Worm (Caenorhabditis elegans) whole organism, late embryonic: ENCODE measurements around the gene amt-1.

ENCODE experiments used
- C08G9.2 ChIP-seq: sonication (generic microtip); optimal IDR thresholded peaks from 2 replicates; lab custom pipeline; 2016; ENCODE audit warnings: mild to moderate bottlenecking, missing genetic modification characterization, moderate library complexity, missing compliant biosample characterization
- ama-1 ChIP-seq: fragments of 150-350 bp; optimal IDR thresholded peaks from 2 replicates; lab custom pipeline; 2014
- ceh-45 ChIP-seq: fragments of 200-800 bp; sonication (Bioruptor generic); IDR thresholded peaks from 2 replicates; pipeline ENCODE4 v1.3.6; 2022; ENCODE audit warnings: missing genetic modification reagents, missing genetic modification characterization, missing compliant biosample characterization
- ceh-48 ChIP-seq: sonication (generic microtip); optimal IDR thresholded peaks from 2 replicates; lab custom pipeline; 2016; ENCODE audit warnings: missing genetic modification characterization, inconsistent platforms, missing compliant biosample characterization
- elt-2 ChIP-seq: sonication (generic microtip); optimal IDR thresholded peaks from 2 replicates; lab custom pipeline; 2016; ENCODE audit warnings: missing genetic modification reagents, missing genetic modification characterization, missing compliant biosample characterization
- hlh-13 ChIP-seq: fragments of 200-800 bp; sonication (Bioruptor generic); optimal IDR thresholded peaks from 2 replicates; lab custom pipeline; 2018; ENCODE audit warnings: mild to moderate bottlenecking, missing genetic modification characterization, missing compliant biosample characterization
- pax-1 ChIP-seq: fragments of 150-350 bp; optimal IDR thresholded peaks from 2 replicates; lab custom pipeline; 2014; ENCODE audit warnings: missing biosample characterization, missing genetic modification characterization
- ref-2 ChIP-seq: sonication (generic microtip); optimal IDR thresholded peaks from 2 replicates; lab custom pipeline; 2016; ENCODE audit warnings: missing genetic modification characterization, missing compliant biosample characterization
- rnt-1 ChIP-seq: sonication (generic microtip); optimal IDR thresholded peaks from 2 replicates; lab custom pipeline; 2016; ENCODE audit warnings: missing genetic modification characterization, missing compliant biosample characterization
- ttx-3 ChIP-seq: sonication (generic microtip); optimal IDR thresholded peaks from 2 replicates; lab custom pipeline; 2016; ENCODE audit warnings: missing genetic modification reagents, missing genetic modification characterization, missing compliant biosample characterization

- no peak for TF ChIP-seq ttx-3
- no peak for TF ChIP-seq C08G9.2 (tag; lab: Kevin White, UChicago)
- TF ChIP-seq rnt-1 (tag; lab: Kevin White, UChicago) = no peak
- no peak for TF ChIP-seq ama-1 (lab: Kevin White, UChicago)
- no peak for TF ChIP-seq pax-1 (tag; lab: Kevin White, UChicago)
- TF ChIP-seq elt-2 (tag; lab: Kevin White, UChicago) = no peak
- TF ChIP-seq ceh-48 (tag; lab: Kevin White, UChicago) = no peak
- no peak for TF ChIP-seq ceh-45 (GFP tag; lab: Robert Waterston, UW)
- no peak for TF ChIP-seq hlh-13 (GFP tag; lab: Kevin White, UChicago)
- TF ChIP-seq ref-2 = no peak
Measured at ce11 chrX:4604185-4604584, 32.9 kb downstream of the amt-1 start.
